Fruit fly (Drosophila melanogaster) whole organism, embryonic: ENCODE measurements around the gene CG5913.

Experiments used
- Abd-B ChIP-seq: fragments of 200-800 bp; sonication (Bioruptor generic); optimal IDR thresholded peaks from 2 replicates; lab custom pipeline; 2018; ENCODE audit warnings: missing biosample characterization, mild to moderate bottlenecking, missing genetic modification characterization, moderate library complexity
- Adf1 ChIP-seq: fragments of 200-800 bp; sonication (Bioruptor generic); IDR thresholded peaks from 2 replicates; pipeline ENCODE4 v1.3.6; 2022; ENCODE audit warnings: missing biosample characterization, missing genetic modification characterization
- BEAF-32 ChIP-seq: fragments of 200-800 bp; sonication (Bioruptor generic); optimal IDR thresholded peaks from 3 replicates; lab custom pipeline; 2017; ENCODE audit warnings: missing biosample characterization, missing genetic modification characterization, mild to moderate bottlenecking, moderate library complexity, missing genetic modification reagents
- Bteb2 ChIP-seq: fragments of 200-800 bp; sonication (Bioruptor generic); optimal IDR thresholded peaks from 2 replicates; lab custom pipeline; 2016; ENCODE audit warnings: missing biosample characterization, missing genetic modification characterization
- CG11696 ChIP-seq: fragments of 200-800 bp; sonication (Bioruptor generic); IDR thresholded peaks from 2 replicates; pipeline ENCODE4 v1.3.6; 2022; ENCODE audit warnings: missing biosample characterization, missing genetic modification characterization
- CG12104 ChIP-seq: fragments of 200-800 bp; sonication (Bioruptor generic); optimal IDR thresholded peaks from 3 replicates; lab custom pipeline; 2016; ENCODE audit warnings: missing biosample characterization, missing genetic modification characterization
- CG12236 ChIP-seq: fragments of 200-800 bp; sonication (Bioruptor generic); optimal IDR thresholded peaks from 2 replicates; lab custom pipeline; 2016; ENCODE audit warnings: missing biosample characterization, missing genetic modification characterization
- CG14667 ChIP-seq: fragments of 200-800 bp; sonication (Bioruptor generic); IDR thresholded peaks from 2 replicates; pipeline ENCODE4 v1.3.6; 2022; ENCODE audit warnings: missing biosample characterization, missing genetic modification characterization
- CG14965 ChIP-seq: fragments of 200-800 bp; sonication (Bioruptor generic); optimal IDR thresholded peaks from 2 replicates; lab custom pipeline; 2016; ENCODE audit warnings: missing biosample characterization, missing genetic modification characterization, borderline replicate concordance
- CG15011 ChIP-seq: fragments of 200-800 bp; sonication (Bioruptor generic); optimal IDR thresholded peaks from 3 replicates; lab custom pipeline; 2018; ENCODE audit warnings: missing biosample characterization, mild to moderate bottlenecking, missing genetic modification characterization
- CG15269 ChIP-seq: fragments of 200-800 bp; sonication (Bioruptor generic); optimal IDR thresholded peaks from 2 replicates; lab custom pipeline; 2018; ENCODE audit warnings: missing biosample characterization, mild to moderate bottlenecking, missing genetic modification characterization, moderate library complexity
- CG15601 ChIP-seq: fragments of 200-800 bp; sonication (Bioruptor generic); optimal IDR thresholded peaks from 3 replicates; lab custom pipeline; 2019; ENCODE audit warnings: missing biosample characterization, mild to moderate bottlenecking, missing genetic modification characterization, moderate library complexity
- CG1603 ChIP-seq: fragments of 200-800 bp; sonication (Bioruptor generic); optimal IDR thresholded peaks from 2 replicates; lab custom pipeline; 2019; ENCODE audit warnings: missing biosample characterization, mild to moderate bottlenecking, missing genetic modification characterization, moderate library complexity
- CG17328 ChIP-seq: fragments of 200-800 bp; sonication (Bioruptor generic); IDR thresholded peaks from 2 replicates; pipeline ENCODE4 v1.3.6; 2022; ENCODE audit warnings: missing biosample characterization, missing genetic modification characterization
- CG17568 ChIP-seq: fragments of 200-800 bp; sonication (Bioruptor generic); optimal IDR thresholded peaks from 2 replicates; lab custom pipeline; 2018; ENCODE audit warnings: missing biosample characterization, mild to moderate bottlenecking, missing genetic modification characterization, moderate library complexity
- CG2116 ChIP-seq: fragments of 200-800 bp; sonication (Bioruptor generic); optimal IDR thresholded peaks from 3 replicates; lab custom pipeline; 2018; ENCODE audit warnings: missing biosample characterization, mild to moderate bottlenecking, missing genetic modification characterization
- CG2712 ChIP-seq: fragments of 200-800 bp; optimal IDR thresholded peaks from 3 replicates; lab custom pipeline; 2019; ENCODE audit warnings: missing biosample characterization, mild to moderate bottlenecking, missing genetic modification characterization, moderate library complexity
- CG30403 ChIP-seq: fragments of 200-800 bp; sonication (Bioruptor generic); optimal IDR thresholded peaks from 3 replicates; lab custom pipeline; 2016; ENCODE audit warnings: missing biosample characterization, missing genetic modification characterization
- CG32767 ChIP-seq: fragments of 200-800 bp; sonication (Bioruptor generic); IDR thresholded peaks from 2 replicates; pipeline ENCODE4 v1.3.6; 2022; ENCODE audit warnings: missing biosample characterization, missing genetic modification characterization
- CG3281 ChIP-seq: fragments of 200-800 bp; sonication (Bioruptor generic); optimal IDR thresholded peaks from 3 replicates; lab custom pipeline; 2017; ENCODE audit warnings: missing biosample characterization, mild to moderate bottlenecking, missing genetic modification characterization
- CG3847 ChIP-seq: fragments of 200-800 bp; sonication (Bioruptor generic); IDR thresholded peaks from 2 replicates; pipeline ENCODE4 v1.3.6; 2022; ENCODE audit warnings: missing biosample characterization, missing genetic modification characterization
- CG5180 ChIP-seq: fragments of 200-800 bp; sonication (Bioruptor generic); optimal IDR thresholded peaks from 3 replicates; lab custom pipeline; 2017; ENCODE audit warnings: missing biosample characterization, missing genetic modification characterization, mild to moderate bottlenecking, moderate library complexity, missing genetic modification reagents
- CG6175 ChIP-seq: fragments of 200-800 bp; sonication (Bioruptor generic); IDR thresholded peaks from 3 replicates; pipeline ENCODE4 v1.3.6; 2022; ENCODE audit warnings: missing biosample characterization, missing genetic modification characterization
- CG8281 ChIP-seq: fragments of 200-800 bp; sonication (Bioruptor generic); optimal IDR thresholded peaks from 2 replicates; lab custom pipeline; 2018; ENCODE audit warnings: missing biosample characterization, mild to moderate bottlenecking, missing genetic modification characterization, moderate library complexity
- CG8944 ChIP-seq: fragments of 200-800 bp; sonication (Bioruptor generic); optimal IDR thresholded peaks from 3 replicates; lab custom pipeline; 2016; ENCODE audit warnings: missing biosample characterization, missing genetic modification characterization
- Chrac-16 ChIP-seq: fragments of 200-800 bp; sonication (Bioruptor generic); optimal IDR thresholded peaks from 3 replicates; lab custom pipeline; 2016; ENCODE audit warnings: missing biosample characterization, missing genetic modification characterization
- HLH3B ChIP-seq: fragments of 200-800 bp; sonication (Bioruptor generic); IDR thresholded peaks from 2 replicates; pipeline ENCODE4 v1.3.6; 2022; ENCODE audit warnings: missing biosample characterization, missing genetic modification characterization
- Hmr ChIP-seq: fragments of 200-800 bp; sonication (Bioruptor generic); optimal IDR thresholded peaks from 3 replicates; lab custom pipeline; 2017; ENCODE audit warnings: mild to moderate bottlenecking, missing biosample characterization, missing genetic modification reagents, missing genetic modification characterization
- Nf-YA ChIP-seq: fragments of 200-800 bp; sonication (Bioruptor generic); IDR thresholded peaks from 2 replicates; pipeline ENCODE4 v1.3.6; 2022; ENCODE audit warnings: missing biosample characterization, missing genetic modification characterization
- Spps ChIP-seq: fragments of 200-800 bp; sonication (Bioruptor generic); optimal IDR thresholded peaks from 2 replicates; lab custom pipeline; 2018; ENCODE audit warnings: missing biosample characterization, mild to moderate bottlenecking, missing genetic modification characterization
- Stat92E ChIP-seq, 3 experiments: fragments of >200 bp in 2 of 3; fragments of 200-800 bp in 1 of 3; sonication (Bioruptor generic) in 1 of 3; optimal IDR thresholded peaks; 2 replicates each; lab custom pipeline; 2017 to 2019; ENCODE audit warnings: missing biosample characterization in 3 of 3, missing genetic modification characterization in 3 of 3, mild to moderate bottlenecking in 1 of 3, moderate library complexity in 1 of 3
- Xbp1 ChIP-seq: fragments of 200-800 bp; sonication (Bioruptor generic); optimal IDR thresholded peaks from 3 replicates; lab custom pipeline; 2016; ENCODE audit warnings: missing biosample characterization, mild to moderate bottlenecking, missing genetic modification characterization
- ab ChIP-seq: fragments of 200-800 bp; sonication (Bioruptor generic); optimal IDR thresholded peaks from 2 replicates; lab custom pipeline; 2016; ENCODE audit warnings: missing biosample characterization, missing genetic modification characterization
- abd-A ChIP-seq: fragments of 200-800 bp; sonication (Bioruptor generic); optimal IDR thresholded peaks from 3 replicates; lab custom pipeline; 2019; ENCODE audit warnings: missing biosample characterization, mild to moderate bottlenecking, missing genetic modification characterization, moderate library complexity
- bcd ChIP-seq: fragments of 200-800 bp; sonication (Bioruptor generic); optimal IDR thresholded peaks from 2 replicates; lab custom pipeline; 2017; ENCODE audit warnings: missing biosample characterization, mild to moderate bottlenecking, missing genetic modification characterization
- br ChIP-seq: fragments of >200 bp; optimal IDR thresholded peaks from 2 replicates; lab custom pipeline; 2017
- caup ChIP-seq: fragments of 200-800 bp; sonication (Bioruptor generic); optimal IDR thresholded peaks from 3 replicates; lab custom pipeline; 2017; ENCODE audit warnings: missing biosample characterization, mild to moderate bottlenecking, missing genetic modification characterization, moderate library complexity; ENCODE audit not compliant: severe bottlenecking
- croc ChIP-seq: fragments of 200-800 bp; sonication (Bioruptor generic); conservative IDR thresholded peaks from 3 replicates; pipeline ENCODE4 v1.3.6; 2022; ENCODE audit warnings: missing biosample characterization, missing genetic modification characterization
- crp ChIP-seq, 2 experiments: fragments of 200-800 bp; sonication (Bioruptor generic); optimal IDR thresholded peaks; 2 replicates in 1 of 2; 3 replicates in 1 of 2; lab custom pipeline; 2017; ENCODE audit warnings: missing biosample characterization in 2 of 2, missing genetic modification characterization in 2 of 2, mild to moderate bottlenecking in 1 of 2, moderate library complexity in 1 of 2
- ftz-f1 ChIP-seq: fragments of 200-800 bp; sonication (Bioruptor generic); optimal IDR thresholded peaks from 2 replicates; lab custom pipeline; 2016; ENCODE audit warnings: missing biosample characterization, missing genetic modification characterization
- gce ChIP-seq: fragments of 200-800 bp; sonication (Bioruptor generic); IDR thresholded peaks from 3 replicates; pipeline ENCODE4 v1.3.6; 2022; ENCODE audit warnings: missing biosample characterization, missing genetic modification characterization
- onecut ChIP-seq: fragments of 200-800 bp; sonication (Bioruptor generic); IDR thresholded peaks from 2 replicates; pipeline ENCODE4 v1.3.6; 2022; ENCODE audit warnings: missing biosample characterization, missing genetic modification characterization
- pnt ChIP-seq: fragments of 200-800 bp; sonication (Bioruptor generic); optimal IDR thresholded peaks from 3 replicates; lab custom pipeline; 2016; ENCODE audit warnings: missing biosample characterization, missing genetic modification characterization
- prd ChIP-seq, 3 experiments: fragments of >200 bp in 2 of 3; fragments of 200-800 bp in 1 of 3; sonication (Bioruptor generic) in 1 of 3; optimal IDR thresholded peaks in 2 of 3; IDR thresholded peaks in 1 of 3; 2 replicates in 2 of 3; 3 replicates in 1 of 3; pipeline versions ENCODE4 v1.3.6 to Lab custom; 2017 to 2022; ENCODE audit warnings: missing biosample characterization in 1 of 3, missing genetic modification characterization in 1 of 3
- salm ChIP-seq: fragments of 200-800 bp; sonication (Bioruptor generic); optimal IDR thresholded peaks from 2 replicates; lab custom pipeline; 2018; ENCODE audit warnings: missing biosample characterization, mild to moderate bottlenecking, missing genetic modification characterization
- sna ChIP-seq: fragments of 200-800 bp; sonication (Bioruptor generic); IDR thresholded peaks from 2 replicates; pipeline ENCODE4 v1.3.6; 2022; ENCODE audit warnings: missing biosample characterization, missing genetic modification characterization; ENCODE audit not compliant: partially characterized antibody
- sr ChIP-seq: fragments of 200-800 bp; sonication (Bioruptor generic); IDR thresholded peaks from 3 replicates; pipeline ENCODE4 v1.3.6; 2022; ENCODE audit warnings: missing biosample characterization, missing genetic modification characterization
- tap ChIP-seq: fragments of 200-800 bp; optimal IDR thresholded peaks from 3 replicates; lab custom pipeline; 2019; ENCODE audit warnings: missing biosample characterization, mild to moderate bottlenecking, missing genetic modification characterization, moderate library complexity
- tgo ChIP-seq: fragments of 200-800 bp; sonication (Bioruptor generic); IDR thresholded peaks from 3 replicates; pipeline ENCODE4 v1.3.6; 2022; ENCODE audit warnings: missing biosample characterization, missing genetic modification characterization
- zfh1 ChIP-seq: fragments of 200-800 bp; sonication (Bioruptor generic); IDR thresholded peaks from 3 replicates; pipeline ENCODE4 v1.3.6; 2022; ENCODE audit warnings: missing biosample characterization, missing genetic modification characterization

Gene CG5913

dm6 chr3R:25884301-25884700, 9.0 kb upstream of the CG5913 start (continued):
- no peak for TF ChIP-seq CG14965 (GFP tag; lab: Kevin White, UChicago)
- TF ChIP-seq pnt: no peak
- TF ChIP-seq tap (tag; lab: Kevin White, UChicago): peak; percentile 69
- peak; percentile 1 for TF ChIP-seq CG8281 (tag; lab: Kevin White, UChicago)
- TF ChIP-seq Xbp1 (GFP tag; lab: Kevin White, UChicago): peak; percentile 59
- TF ChIP-seq CG15011 (GFP tag; lab: Kevin White, UChicago): no peak
- TF ChIP-seq Chrac-16: peak; percentile 44
- peak; percentile 74 for TF ChIP-seq CG32767 (GFP tag; lab: Robert Waterston, UW)
- 0 out of 2 replicates have a peak, but pooled peaks have one; percentile 6 for TF ChIP-seq CG11696 (GFP tag; lab: Robert Waterston, UW)
- peak; percentile 45; the same call in 1 of the 3 replicates for TF ChIP-seq gce (GFP tag; lab: Robert Waterston, UW)
- peak; percentile 45; the same call in 1 of the 3 replicates for TF ChIP-seq zfh1
- TF ChIP-seq Bteb2 (GFP tag; lab: Kevin White, UChicago): peak; percentile 44
- TF ChIP-seq CG12236 (GFP tag; lab: Kevin White, UChicago): no peak
- no peak for TF ChIP-seq CG8944 (GFP tag; lab: Kevin White, UChicago)
- TF ChIP-seq CG14667 (GFP tag; lab: Robert Waterston, UW): no peak
- TF ChIP-seq CG30403 (GFP tag; lab: Kevin White, UChicago): peak; percentile 73
- peak; percentile 46; the same call in 2 of the 3 replicates for TF ChIP-seq tgo (GFP tag; lab: Robert Waterston, UW)
- no peak for TF ChIP-seq CG3847 (GFP tag; lab: Robert Waterston, UW)
- TF ChIP-seq CG5180: no peak
- TF ChIP-seq salm (tag; lab: Kevin White, UChicago): peak; percentile 17
- no peak for TF ChIP-seq Adf1 (GFP tag; lab: Robert Waterston, UW)
- peak; percentile 54 for TF ChIP-seq CG12104 (GFP tag; lab: Kevin White, UChicago)
- peak; percentile 42 for TF ChIP-seq bcd (GFP tag; lab: Kevin White, UChicago)
- TF ChIP-seq CG15269 (tag; lab: Kevin White, UChicago): peak; percentile 61
- peak; percentile 13 for TF ChIP-seq Hmr (GFP tag; lab: Kevin White, UChicago)
- TF ChIP-seq caup (GFP tag; lab: Kevin White, UChicago): no peak
- peak; percentile 78 for TF ChIP-seq CG17328 (GFP tag; lab: Robert Waterston, UW)
- TF ChIP-seq CG1603: no peak
- peak; percentile 61 for TF ChIP-seq croc (GFP tag; lab: Robert Waterston, UW)
- TF ChIP-seq sna (GFP tag; lab: Robert Waterston, UW): no peak
- TF ChIP-seq CG17568 (GFP tag; lab: Kevin White, UChicago): no peak
- TF ChIP-seq CG6175 (GFP tag; lab: Robert Waterston, UW): no peak
- TF ChIP-seq abd-A: no peak
- TF ChIP-seq ab (GFP tag; lab: Kevin White, UChicago): no peak
- TF ChIP-seq br (lab: Kevin White, UChicago): no peak
- TF ChIP-seq sr (GFP tag; lab: Robert Waterston, UW): no peak
- TF ChIP-seq CG15601 (tag; lab: Kevin White, UChicago): peak; percentile 79
- TF ChIP-seq prd (optimal IDR thresholded peaks at IDR 0.05; lab: Kevin White, UChicago): no peak
- TF ChIP-seq prd (GFP tag; IDR thresholded peaks at IDR 0.05; lab: Robert Waterston, UW): no peak
- TF ChIP-seq Spps: peak; percentile 75
- peak; percentile 91 for TF ChIP-seq CG2712
- peak; percentile 67 for TF ChIP-seq HLH3B
- peak; percentile 33 for TF ChIP-seq CG2116 (GFP tag; lab: Kevin White, UChicago)
- no peak for TF ChIP-seq crp (GFP tag; optimal IDR thresholded peaks at IDR 0.05; lab: Kevin White, UChicago)
- no peak for TF ChIP-seq onecut (GFP tag; lab: Robert Waterston, UW)
- TF ChIP-seq Nf-YA: no peak
- TF ChIP-seq Abd-B (GFP tag; lab: Kevin White, UChicago): no peak
- no peak for TF ChIP-seq ftz-f1 (GFP tag; lab: Kevin White, UChicago)
- peak; percentile 10 for TF ChIP-seq CG3281 (GFP tag; lab: Kevin White, UChicago)
- no peak for TF ChIP-seq BEAF-32 (GFP tag; lab: Kevin White, UChicago)
- peak in 1 of 3 experiments; percentile 50 for TF ChIP-seq Stat92E (GFP tag; optimal IDR thresholded peaks at IDR 0.05; lab: Kevin White, UChicago)
